Worm (Caenorhabditis elegans) whole organism, L4/young adult: Measurements from ENCODE around the gene R03H10.2.

Experiments
- W03F9.2 ChIP-seq: fragments of 150-350 bp; optimal IDR thresholded peaks from 2 replicates; lab custom pipeline; 2014; ENCODE audit warnings: missing biosample characterization, missing genetic modification characterization
- dao-5 ChIP-seq: sonication (generic microtip); optimal IDR thresholded peaks from 2 replicates; lab custom pipeline; 2016; ENCODE audit warnings: missing genotype, missing genetic modification characterization, moderate library complexity, missing compliant biosample characterization
- him-1 ChIP-seq: sonication (generic microtip); optimal IDR thresholded peaks from 2 replicates; lab custom pipeline; 2016; ENCODE audit warnings: missing genotype, missing genetic modification reagents, missing genetic modification characterization, missing compliant biosample characterization

The R03H10.2 gene

ce11 chrII:4209071-4209747 is 53.6 kb downstream of the R03H10.2 start, which contains the start of gene F31D5.6:
Gene F31D5.6 (plus strand): TSS chrII:4209697.
- TF ChIP-seq him-1 (no peak), W03F9.2 (tag; lab: Kevin White, UChicago) (no peak), dao-5 (no peak)

DNA sequence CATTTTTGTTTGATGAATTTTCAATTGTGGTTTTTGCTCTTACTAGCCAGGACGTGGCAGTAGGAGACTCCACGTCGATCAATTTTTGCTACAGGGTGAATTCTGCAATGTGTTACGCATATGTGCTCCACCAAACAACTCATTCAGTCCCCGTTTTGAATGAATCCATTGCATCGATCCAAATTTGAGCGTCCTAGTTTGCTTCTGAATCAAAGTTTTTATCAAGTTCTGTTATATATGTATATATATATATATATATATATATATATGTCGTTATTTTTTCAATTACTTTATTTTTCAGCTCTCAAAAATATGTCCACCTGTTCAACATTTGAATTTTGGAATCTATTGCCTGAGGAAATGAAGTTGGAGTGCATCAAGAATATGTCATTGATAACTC is 55.5 kb downstream of the R03H10.2 start, which contains the start of gene F31D5.7:
TSS of gene F31D5.7 (plus strand) at position 301 of the 400 bp plus-strand sequence.
- TF ChIP-seq dao-5 (no peak), W03F9.2 (tag; lab: Kevin White, UChicago) (no peak), him-1 (no peak)

- no peak for TF ChIP-seq dao-5
- no peak for TF ChIP-seq him-1
- TF ChIP-seq W03F9.2 (tag; lab: Kevin White, UChicago), result no peak
These were observed 59.7 kb downstream of the R03H10.2 start, which contains the start of gene F31D5.2 for ce11 chrII:4215318-4215717. Gene F31D5.2 (plus strand): TSS chrII:4215618.
